Worm (Caenorhabditis elegans): ENCODE results near the gene H20J04.7.
A peak's percentile ranks its signal among the peaks of the same experiment; 100 is the strongest.

Gene H20J04.7

ce11 chrII:4324061-4324460 is 31.1 kb downstream of the H20J04.7 start, which contains the start of gene mog-2:
TSS of gene mog-2 (plus strand) at chrII:4324361.
- TF ChIP-seq aha-1 (tag; optimal IDR thresholded peaks at IDR 0.05), result no peak
- TF ChIP-seq efl-1 (optimal IDR thresholded peaks at IDR 0.05), result no peak
- TF ChIP-seq efl-1 (GFP tag; optimal IDR thresholded peaks at IDR 0.05 in 1 of 2), result peak in 1 of 2 experiments; percentile 21

- TF ChIP-seq ceh-8 (GFP tag; optimal IDR thresholded peaks at IDR 0.05) (no peak), xbp-1 (tag; optimal IDR thresholded peaks at IDR 0.05) (peak; percentile 17), tbx-2 (tag; optimal IDR thresholded peaks at IDR 0.05) (peak; percentile 1), unc-30 (tag; optimal IDR thresholded peaks at IDR 0.05) (no peak), mep-1 (tag; optimal IDR thresholded peaks at IDR 0.05) (peak; percentile 47), tlp-1 (tag; optimal IDR thresholded peaks at IDR 0.05) (no peak), swsn-7 (tag; optimal IDR thresholded peaks at IDR 0.05) (peak; percentile 34), nhr-84 (tag; optimal IDR thresholded peaks at IDR 0.05) (no peak), pqm-1 (tag; optimal IDR thresholded peaks at IDR 0.05) (no peak), rnt-1 (tag; optimal IDR thresholded peaks at IDR 0.05) (no peak), pag-3 (tag; optimal IDR thresholded peaks at IDR 0.05; ENCODE audit: borderline replicate concordance, insufficient read depth) (no peak), unc-98 (GFP tag; IDR thresholded peaks at IDR 0.05) (no peak), blmp-1 (tag; optimal IDR thresholded peaks at IDR 0.05) (peak; percentile 30), irx-1 (tag; optimal IDR thresholded peaks at IDR 0.05) (peak; percentile 3), unc-130 (tag; optimal IDR thresholded peaks at IDR 0.05) (peak; percentile 63), fkh-4 (tag; optimal IDR thresholded peaks at IDR 0.05; ENCODE audit: borderline replicate concordance) (no peak), F16B12.6 (tag; optimal IDR thresholded peaks at IDR 0.05) (peak; percentile 88), efl-3 (GFP tag; optimal IDR thresholded peaks at IDR 0.05) (no peak), dsc-1 (tag; optimal IDR thresholded peaks at IDR 0.05) (peak; percentile 16), ces-1 (GFP tag; optimal IDR thresholded peaks at IDR 0.05) (no peak), nhr-76 (tag; optimal IDR thresholded peaks at IDR 0.05) (no peak), isw-1 (GFP tag; IDR thresholded peaks at IDR 0.05) (no peak), nhr-47 (tag; optimal IDR thresholded peaks at IDR 0.05) (no peak), ceh-82 (tag; optimal IDR thresholded peaks at IDR 0.05) (no peak), nhr-12 (tag; optimal IDR thresholded peaks at IDR 0.05) (no peak), lin-14 (GFP tag; optimal IDR thresholded peaks at IDR 0.05) (no peak), nhr-19 (GFP tag; conservative IDR thresholded peaks at IDR 0.05) (no peak), ceh-88 (GFP tag; IDR thresholded peaks at IDR 0.05) (no peak), nhr-28 (tag; optimal IDR thresholded peaks at IDR 0.05) (no peak), nhr-90 (tag; optimal IDR thresholded peaks at IDR 0.05; ENCODE audit: poor library complexity) (peak; percentile 16), lsy-2 (tag; optimal IDR thresholded peaks at IDR 0.05) (peak; percentile 48), efl-1 (optimal IDR thresholded peaks at IDR 0.05) (peak; percentile 23 to 52), efl-1 (GFP tag; optimal IDR thresholded peaks at IDR 0.05 in 1 of 2) (peak; percentile 56 to 94), zip-4 (GFP tag; optimal IDR thresholded peaks at IDR 0.05) (no peak), nhr-85 (tag) (no peak), vab-15 (tag; optimal IDR thresholded peaks at IDR 0.05) (no peak), C04F5.9 (tag; optimal IDR thresholded peaks at IDR 0.05) (peak; percentile 29), lin-35 (GFP tag; optimal IDR thresholded peaks at IDR 0.05) (peak; percentile 13 to 30), dpl-1 (GFP tag; optimal IDR thresholded peaks at IDR 0.05) (peak; percentile 24 to 60 (median 44)), unc-86 (tag; optimal IDR thresholded peaks at IDR 0.05) (peak; percentile 7), jun-1 (tag; optimal IDR thresholded peaks at IDR 0.05) (no peak), elt-3 (tag; optimal IDR thresholded peaks at IDR 0.05) (no peak)
These were observed 32.2 kb downstream of the H20J04.7 start, which contains the start of gene H20J04.6 for ce11 chrII:4322871-4323270. TSS of gene H20J04.6 (plus strand) at chrII:4323256.
